Worm (Caenorhabditis elegans) whole organism, mixed stage, embryonic: ENCODE measurements around the gene Y37H2A.10.

Source experiments
- lin-13 ChIP-seq: fragments of 150-350 bp; optimal IDR thresholded peaks from 2 replicates; lab custom pipeline; 2014; ENCODE audit warnings: missing biosample characterization, missing genetic modification characterization
- nhr-237 ChIP-seq: fragments of 150-350 bp; optimal IDR thresholded peaks from 2 replicates; lab custom pipeline; 2014; ENCODE audit warnings: missing biosample characterization, missing genetic modification characterization
- snpc-4 ChIP-seq: fragments of 150-350 bp; optimal IDR thresholded peaks from 2 replicates; lab custom pipeline; 2014; ENCODE audit warnings: missing biosample characterization, missing genetic modification characterization
- ztf-11 ChIP-seq: fragments of 150-350 bp; optimal IDR thresholded peaks from 2 replicates; lab custom pipeline; 2014; ENCODE audit warnings: missing biosample characterization, missing genetic modification characterization

DNA sequence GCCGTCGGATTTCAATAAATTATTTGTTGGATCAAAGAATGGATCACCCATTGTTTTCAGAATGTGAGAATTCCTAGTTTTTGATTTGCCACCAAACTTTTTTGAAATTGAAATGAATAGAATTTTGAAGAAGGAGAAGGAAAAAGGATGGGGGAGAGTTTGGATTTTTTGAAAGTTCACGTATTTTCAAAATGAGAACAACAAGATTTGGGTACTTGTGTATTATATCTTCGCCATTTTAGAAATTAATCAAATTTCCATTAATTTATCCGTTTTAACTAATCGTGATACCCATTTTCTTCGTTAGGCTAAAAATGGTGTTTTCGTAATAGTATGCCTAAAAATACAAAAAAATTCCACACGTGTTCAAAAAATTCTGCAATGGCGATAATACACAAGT, 32.8 kb downstream of the Y37H2A.10 start, which contains the start of gene C14A6.8:
- TF ChIP-seq snpc-4 = no peak
- TF ChIP-seq ztf-11 (tag; lab: Kevin White, UChicago) = no peak
- no peak for TF ChIP-seq nhr-237 (tag; lab: Kevin White, UChicago)
- no peak for TF ChIP-seq lin-13 (tag; lab: Kevin White, UChicago)
